Fruit fly (Drosophila melanogaster) whole organism, wandering third instar larva: Measurements from ENCODE around the gene Acbp5.

Experiments
- Abd-B ChIP-seq: fragments of >200 bp; optimal IDR thresholded peaks from 2 replicates; lab custom pipeline; 2017; ENCODE audit warnings: missing biosample characterization, missing genetic modification characterization
- CG32264 ChIP-seq: fragments of 200-800 bp; sonication (Bioruptor generic); optimal IDR thresholded peaks from 2 replicates; lab custom pipeline; 2016; ENCODE audit warnings: missing biosample characterization, missing genetic modification characterization
- CG9705 ChIP-seq: fragments of 200-800 bp; sonication (Bioruptor generic); optimal IDR thresholded peaks from 2 replicates; lab custom pipeline; 2018; ENCODE audit warnings: missing biosample characterization, mild to moderate bottlenecking, missing genetic modification characterization
- CrebA ChIP-seq: fragments of 200-800 bp; sonication (Bioruptor generic); optimal IDR thresholded peaks from 2 replicates; lab custom pipeline; 2016; ENCODE audit warnings: missing biosample characterization, mild to moderate bottlenecking, missing genetic modification characterization, borderline replicate concordance
- Dfd ChIP-seq: fragments of >200 bp; optimal IDR thresholded peaks from 2 replicates; lab custom pipeline; 2017; ENCODE audit warnings: missing biosample characterization, missing genetic modification characterization
- Dif ChIP-seq: fragments of 200-275, 200-300 bp; sonication (Bioruptor generic); optimal IDR thresholded peaks from 2 replicates; lab custom pipeline; 2018; ENCODE audit warnings: missing biosample characterization, missing genetic modification characterization; ENCODE audit not compliant: partially characterized antibody
- GATAd ChIP-seq: sonication (Bioruptor generic); optimal IDR thresholded peaks from 2 replicates; lab custom pipeline; 2016; ENCODE audit warnings: missing biosample characterization, missing genetic modification characterization
- Hr78 ChIP-seq: fragments of >200 bp; optimal IDR thresholded peaks from 2 replicates; lab custom pipeline; 2017; ENCODE audit warnings: missing biosample characterization, missing genetic modification characterization
- Hr83 ChIP-seq: fragments of 200-300 bp; sonication (Bioruptor generic); optimal IDR thresholded peaks from 2 replicates; lab custom pipeline; 2016; ENCODE audit warnings: missing biosample characterization, mild to moderate bottlenecking, missing genetic modification characterization, moderate library complexity; ENCODE audit not compliant: poor library complexity, severe bottlenecking
- Jra ChIP-seq: sonication (Bioruptor generic); optimal IDR thresholded peaks from 2 replicates; lab custom pipeline; 2016; ENCODE audit warnings: missing biosample characterization, missing genetic modification characterization
- Myc ChIP-seq: fragments of >200 bp; optimal IDR thresholded peaks from 2 replicates; lab custom pipeline; 2017
- N ChIP-seq: fragments of >200 bp; optimal IDR thresholded peaks from 2 replicates; lab custom pipeline; 2018; ENCODE audit warnings: missing biosample characterization, missing external identifiers, missing genetic modification characterization
- OdsH ChIP-seq: fragments of 200-800 bp; sonication (Bioruptor generic); optimal IDR thresholded peaks from 2 replicates; lab custom pipeline; 2016; ENCODE audit warnings: missing biosample characterization, mild to moderate bottlenecking, missing genetic modification characterization
- Rel ChIP-seq, 2 experiments: fragments of 200-800 bp; sonication (Bioruptor generic) in 1 of 2; optimal IDR thresholded peaks; 2 replicates in 1 of 2; 3 replicates in 1 of 2; lab custom pipeline; 2016 to 2019; ENCODE audit warnings: mild to moderate bottlenecking in 2 of 2, missing biosample characterization in 2 of 2, missing genetic modification characterization in 2 of 2, moderate library complexity in 1 of 2
- Sp1 ChIP-seq: fragments of 200-800 bp; sonication (Bioruptor generic); optimal IDR thresholded peaks from 3 replicates; lab custom pipeline; 2019; ENCODE audit warnings: missing biosample characterization, mild to moderate bottlenecking, missing genetic modification characterization, moderate library complexity
- Vsx2 ChIP-seq: fragments of 200-300, 225-300 bp; sonication (Bioruptor generic); optimal IDR thresholded peaks from 2 replicates; lab custom pipeline; 2018; ENCODE audit warnings: missing biosample characterization, missing genetic modification characterization; ENCODE audit not compliant: partially characterized antibody
- br ChIP-seq: fragments of 200-800 bp; sonication (Bioruptor generic); optimal IDR thresholded peaks from 2 replicates; lab custom pipeline; 2016; ENCODE audit warnings: missing biosample characterization, missing genetic modification characterization
- brk ChIP-seq: fragments of 200-800 bp; sonication (Bioruptor generic); optimal IDR thresholded peaks from 2 replicates; lab custom pipeline; 2016; ENCODE audit warnings: missing biosample characterization, mild to moderate bottlenecking, missing genetic modification characterization
- dl ChIP-seq, 2 experiments: fragments of 175-275, 200-275 bp in 1 of 2; fragments of 200-275 bp in 1 of 2; sonication (Bioruptor generic); optimal IDR thresholded peaks; lab custom pipeline; 2018; ENCODE audit warnings: mild to moderate bottlenecking in 2 of 2, missing biosample characterization in 2 of 2, missing genetic modification characterization in 2 of 2, moderate library complexity in 2 of 2; ENCODE audit not compliant: partially characterized antibody in 2 of 2, insufficient read depth in 1 of 2
- dmrt93B ChIP-seq: fragments of 200-800 bp; sonication (Bioruptor generic); optimal IDR thresholded peaks from 2 replicates; lab custom pipeline; 2018; ENCODE audit warnings: missing biosample characterization, mild to moderate bottlenecking, missing genetic modification characterization
- dsf ChIP-seq: sonication (Bioruptor generic); optimal IDR thresholded peaks from 2 replicates; lab custom pipeline; 2016; ENCODE audit warnings: missing biosample characterization, missing genetic modification characterization, borderline replicate concordance
- ey ChIP-seq: fragments of 200-800 bp; sonication (Bioruptor generic); optimal IDR thresholded peaks from 2 replicates; lab custom pipeline; 2016; ENCODE audit warnings: missing biosample characterization, missing genetic modification characterization
- foxo ChIP-seq, 2 experiments: fragments of 200-800 bp; sonication (Bioruptor generic); optimal IDR thresholded peaks; 2 replicates in 1 of 2; 3 replicates in 1 of 2; lab custom pipeline; 2016 to 2017; ENCODE audit warnings: missing biosample characterization in 2 of 2, missing genetic modification characterization in 2 of 2
- fru ChIP-seq: fragments of 200-800 bp; sonication (Bioruptor generic); optimal IDR thresholded peaks from 3 replicates; lab custom pipeline; 2016; ENCODE audit warnings: missing biosample characterization, mild to moderate bottlenecking, missing genetic modification characterization
- h ChIP-seq: fragments of 200-800 bp; sonication (Bioruptor generic); optimal IDR thresholded peaks from 3 replicates; lab custom pipeline; 2016; ENCODE audit warnings: missing biosample characterization, mild to moderate bottlenecking, missing genetic modification characterization
- lola ChIP-seq: fragments of >200 bp; optimal IDR thresholded peaks from 2 replicates; lab custom pipeline; 2017; ENCODE audit warnings: missing biosample characterization, missing genetic modification characterization
- psq ChIP-seq: fragments of 200-800 bp; sonication (Bioruptor generic); optimal IDR thresholded peaks from 3 replicates; lab custom pipeline; 2017; ENCODE audit warnings: missing biosample characterization, mild to moderate bottlenecking, missing genetic modification characterization, moderate library complexity
- rgr ChIP-seq: fragments of 200-800 bp; sonication (Bioruptor generic); optimal IDR thresholded peaks from 3 replicates; lab custom pipeline; 2016; ENCODE audit warnings: missing biosample characterization, mild to moderate bottlenecking, missing genetic modification characterization
- sage ChIP-seq: fragments of 200-800 bp; sonication (Bioruptor generic); optimal IDR thresholded peaks from 2 replicates; lab custom pipeline; 2016; ENCODE audit warnings: missing biosample characterization, mild to moderate bottlenecking, missing genetic modification characterization
- sv ChIP-seq: fragments of 200-800 bp; sonication (Bioruptor generic); optimal IDR thresholded peaks from 3 replicates; lab custom pipeline; 2016; ENCODE audit warnings: missing biosample characterization, missing genetic modification characterization
- usp ChIP-seq: fragments of >200 bp; optimal IDR thresholded peaks from 2 replicates; lab custom pipeline; 2017; ENCODE audit warnings: missing biosample characterization, missing genetic modification characterization

Gene Acbp5

dm6 chr3L:8748323-8748722 is 40.0 kb downstream of the Acbp5 start:
- TF ChIP-seq Hr78 = no peak
- TF ChIP-seq sv (GFP tag; lab: Kevin White, UChicago) = no peak
- no peak for TF ChIP-seq N (GFP tag; lab: Kevin White, UChicago)
- no peak for TF ChIP-seq CG32264 (GFP tag; lab: Kevin White, UChicago)
- no peak for TF ChIP-seq Myc (lab: Kevin White, UChicago)
- TF ChIP-seq brk (GFP tag; lab: Kevin White, UChicago) = no peak
- TF ChIP-seq psq (GFP tag; lab: Kevin White, UChicago) = no peak
- no peak for TF ChIP-seq Jra
- no peak for TF ChIP-seq fru (GFP tag; lab: Kevin White, UChicago)
- no peak for TF ChIP-seq GATAd
- no peak for TF ChIP-seq Abd-B
- TF ChIP-seq CrebA (GFP tag; lab: Kevin White, UChicago) = no peak

dm6 chr3L:8746519-8746918 is 41.8 kb downstream of the Acbp5 start:
- no peak for TF ChIP-seq brk (GFP tag; lab: Kevin White, UChicago)
- TF ChIP-seq h = no peak
- TF ChIP-seq lola (GFP tag; lab: Kevin White, UChicago) = no peak
- TF ChIP-seq sv (GFP tag; lab: Kevin White, UChicago) = no peak
- no peak for TF ChIP-seq Hr83 (GFP tag; lab: Kevin White, UChicago)
- TF ChIP-seq OdsH (GFP tag; lab: Kevin White, UChicago) = no peak
- TF ChIP-seq rgr = no peak
- no peak for TF ChIP-seq Hr78
- TF ChIP-seq CG9705 (GFP tag; lab: Kevin White, UChicago) = no peak
- no peak for TF ChIP-seq br (GFP tag; lab: Kevin White, UChicago)
- TF ChIP-seq GATAd = no peak
- no peak for TF ChIP-seq fru (GFP tag; lab: Kevin White, UChicago)
- TF ChIP-seq ey = no peak
- no peak for TF ChIP-seq Dif (GFP tag; lab: Kevin White, UChicago)
- no peak for TF ChIP-seq Dfd (GFP tag; lab: Kevin White, UChicago)
- no peak for TF ChIP-seq usp (GFP tag; lab: Kevin White, UChicago)
- no peak for TF ChIP-seq dmrt93B (GFP tag; lab: Kevin White, UChicago)

dm6 chr3L:8745210-8745609 is 43.1 kb downstream of the Acbp5 start, which contains the start of gene Prm:
Gene Prm, minus strand, starts transcription at chr3L:8745310.
- TF ChIP-seq ey = no peak
- TF ChIP-seq brk (GFP tag; lab: Kevin White, UChicago) = no peak
- TF ChIP-seq Abd-B = no peak
- TF ChIP-seq Myc (lab: Kevin White, UChicago) = no peak
- TF ChIP-seq foxo (GFP tag; optimal IDR thresholded peaks at IDR 0.05; lab: Kevin White, UChicago) = no peak
- TF ChIP-seq sage (GFP tag; lab: Kevin White, UChicago) = no peak
- TF ChIP-seq psq (GFP tag; lab: Kevin White, UChicago) = no peak
- TF ChIP-seq GATAd = no peak
- TF ChIP-seq h = no peak
- no peak for TF ChIP-seq Dif (GFP tag; lab: Kevin White, UChicago)
- no peak for TF ChIP-seq OdsH (GFP tag; lab: Kevin White, UChicago)
- TF ChIP-seq Vsx2 (GFP tag; lab: Kevin White, UChicago) = no peak
- no peak for TF ChIP-seq Rel (GFP tag; optimal IDR thresholded peaks at IDR 0.05; lab: Kevin White, UChicago)
- TF ChIP-seq Rel (tag; optimal IDR thresholded peaks at IDR 0.05; lab: Kevin White, UChicago) = no peak
- TF ChIP-seq Hr78 = no peak
- TF ChIP-seq N (GFP tag; lab: Kevin White, UChicago) = no peak
- TF ChIP-seq Dfd (GFP tag; lab: Kevin White, UChicago) = no peak
- TF ChIP-seq dl (GFP tag; optimal IDR thresholded peaks at IDR 0.05; lab: Kevin White, UChicago; ENCODE audit: insufficient read depth in 1 of 2, partially characterized antibody in 2 of 2) = no peak
- TF ChIP-seq dsf (GFP tag; lab: Kevin White, UChicago) = no peak
- no peak for TF ChIP-seq Sp1 (GFP tag; lab: Kevin White, UChicago)

dm6 chr3L:8741051-8741468 is 47.3 kb downstream of the Acbp5 start:
- peak; percentile 12 for TF ChIP-seq dmrt93B (GFP tag; lab: Kevin White, UChicago)
- no peak for TF ChIP-seq h
- no peak for TF ChIP-seq br (GFP tag; lab: Kevin White, UChicago)
